Worm (Caenorhabditis elegans): ENCODE data around the gene ifd-2.

- TF ChIP-seq lin-13 (GFP tag; optimal IDR thresholded peaks at IDR 0.05) (no peak), nhr-77 (tag; optimal IDR thresholded peaks at IDR 0.05) (no peak), ceh-82 (tag; optimal IDR thresholded peaks at IDR 0.05) (no peak), nhr-11 (tag; optimal IDR thresholded peaks at IDR 0.05) (no peak), skn-1 (tag; optimal IDR thresholded peaks at IDR 0.05) (no peak)
Measured at ce11 chrX:780027-780426, 35.7 kb downstream of the ifd-2 start.

All from whole organism, L2 larva.